Worm (Caenorhabditis elegans) whole organism, young adult: ENCODE data around the gene ZK666.2.

Source experiments
- F22D6.2 ChIP-seq: sonication (generic microtip); optimal IDR thresholded peaks from 2 replicates; lab custom pipeline; 2016; ENCODE audit warnings: mild to moderate bottlenecking, missing genetic modification characterization, missing compliant biosample characterization
- bed-1 ChIP-seq: fragments of 200-800 bp; sonication (Bioruptor generic); IDR thresholded peaks from 2 replicates; pipeline ENCODE4 v1.3.6; 2022; ENCODE audit warnings: missing genetic modification reagents, missing genetic modification characterization, missing compliant biosample characterization
- hmg-20 ChIP-seq: fragments of 200-800 bp; sonication (Bioruptor generic); IDR thresholded peaks from 2 replicates; pipeline ENCODE4 v1.3.6; 2022; ENCODE audit warnings: missing genetic modification reagents, missing genetic modification characterization, missing compliant biosample characterization
- snpc-4 ChIP-seq, 5 experiments: fragments of 150-350 bp in 1 of 5; sonication (generic microtip) in 4 of 5; optimal IDR thresholded peaks; 2 replicates each; lab custom pipeline; 2014 to 2018; ENCODE audit warnings: missing genetic modification characterization in 5 of 5, missing biosample characterization in 3 of 5, antibody characterized with exemption in 2 of 5, mild to moderate bottlenecking in 2 of 5, missing compliant biosample characterization in 2 of 5, missing genotype in 2 of 5, moderate library complexity in 2 of 5, missing genetic modification reagents in 1 of 5
- ztf-18 ChIP-seq: sonication (generic microtip); optimal IDR thresholded peaks from 2 replicates; lab custom pipeline; 2016; ENCODE audit warnings: missing genotype, mild to moderate bottlenecking, missing genetic modification characterization, missing compliant biosample characterization

DNA sequence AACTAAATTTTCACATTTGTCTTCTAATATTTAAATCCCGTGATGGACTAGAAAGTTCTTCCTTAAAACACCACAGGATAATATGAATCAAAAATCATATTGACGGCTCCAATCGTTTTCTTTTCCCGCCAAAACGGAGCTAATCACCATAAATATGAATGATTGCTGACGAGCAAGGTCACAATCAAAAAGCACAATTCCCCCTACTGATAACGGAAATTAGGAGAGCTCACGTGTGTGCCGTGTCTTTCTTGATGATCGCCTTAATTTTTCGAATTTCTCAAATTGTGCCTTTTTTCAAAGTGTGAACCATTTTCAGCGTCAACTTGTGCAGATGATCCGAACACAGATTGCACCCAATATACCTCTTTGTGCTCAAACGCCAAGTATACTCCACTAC, 27.8 kb downstream of the ZK666.2 start:
- TF ChIP-seq bed-1 (GFP tag; lab: Robert Waterston, UW) (no peak), snpc-4 (GFP tag; optimal IDR thresholded peaks at IDR 0.05; lab: Kevin White, UChicago) (no peak), snpc-4 (tag; optimal IDR thresholded peaks at IDR 0.05; lab: Kevin White, UChicago) (no peak), hmg-20 (GFP tag; lab: Robert Waterston, UW) (no peak), F22D6.2 (tag; lab: Kevin White, UChicago) (no peak), ztf-18 (no peak)
